Fruit fly (Drosophila melanogaster) whole organism, embryonic: ENCODE measurements around the gene Ir67a.

Experiments
- CG17568 ChIP-seq: fragments of 200-800 bp; sonication (Bioruptor generic); optimal IDR thresholded peaks from 2 replicates; lab custom pipeline; 2018; ENCODE audit warnings: missing biosample characterization, mild to moderate bottlenecking, missing genetic modification characterization, moderate library complexity
- prd ChIP-seq, 3 experiments: fragments of >200 bp in 2 of 3; fragments of 200-800 bp in 1 of 3; sonication (Bioruptor generic) in 1 of 3; optimal IDR thresholded peaks in 2 of 3; IDR thresholded peaks in 1 of 3; 2 replicates in 2 of 3; 3 replicates in 1 of 3; pipeline versions ENCODE4 v1.3.6 to Lab custom; 2017 to 2022; ENCODE audit warnings: missing biosample characterization in 1 of 3, missing genetic modification characterization in 1 of 3

DNA sequence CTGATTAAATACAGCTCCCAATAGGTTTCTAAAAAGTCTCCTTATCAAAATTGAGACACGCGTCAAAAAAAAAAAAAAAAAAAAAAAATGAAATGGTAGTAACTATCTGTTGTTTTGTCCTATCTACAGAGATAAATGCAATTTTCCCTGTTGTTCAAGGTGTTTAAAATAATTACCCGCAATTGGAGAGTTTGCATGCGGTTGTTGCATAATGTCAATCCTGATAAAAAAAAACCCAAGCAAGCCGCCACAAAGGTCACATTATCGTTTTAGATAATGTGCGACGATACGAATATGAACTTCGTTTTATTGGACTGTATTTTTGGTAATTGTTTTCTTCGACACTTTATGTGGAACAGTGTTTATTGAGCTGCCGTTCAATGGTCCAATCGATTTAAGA lies 40.9 kb downstream of the Ir67a start:
- TF ChIP-seq prd (optimal IDR thresholded peaks at IDR 0.05; lab: Kevin White, UChicago) (no peak), prd (GFP tag; IDR thresholded peaks at IDR 0.05; lab: Robert Waterston, UW) (no peak), CG17568 (GFP tag; lab: Kevin White, UChicago) (no peak)
